Fruit fly (Drosophila melanogaster) whole organism, embryonic: ENCODE data around the gene hyd.

ENCODE experiments used
- Ada2b ChIP-seq: fragments of 200-800 bp; sonication (Bioruptor generic); IDR thresholded peaks from 2 replicates; pipeline ENCODE4 v1.3.6; 2022; ENCODE audit warnings: missing biosample characterization, missing genetic modification characterization
- BEAF-32 ChIP-seq: fragments of 200-800 bp; sonication (Bioruptor generic); optimal IDR thresholded peaks from 3 replicates; lab custom pipeline; 2017; ENCODE audit warnings: missing biosample characterization, missing genetic modification characterization, mild to moderate bottlenecking, moderate library complexity, missing genetic modification reagents
- C15 ChIP-seq: fragments of 200-800 bp; sonication (Bioruptor generic); IDR thresholded peaks from 3 replicates; pipeline ENCODE4 v1.3.6; 2022; ENCODE audit warnings: missing biosample characterization, missing genetic modification characterization
- CG11696 ChIP-seq: fragments of 200-800 bp; sonication (Bioruptor generic); IDR thresholded peaks from 2 replicates; pipeline ENCODE4 v1.3.6; 2022; ENCODE audit warnings: missing biosample characterization, missing genetic modification characterization
- CG12104 ChIP-seq: fragments of 200-800 bp; sonication (Bioruptor generic); optimal IDR thresholded peaks from 3 replicates; lab custom pipeline; 2016; ENCODE audit warnings: missing biosample characterization, missing genetic modification characterization
- CG12299 ChIP-seq: fragments of 200-800 bp; sonication (Bioruptor generic); optimal IDR thresholded peaks from 2 replicates; lab custom pipeline; 2018; ENCODE audit warnings: missing biosample characterization, mild to moderate bottlenecking, missing genetic modification characterization
- CG12942 ChIP-seq: fragments of 200-800 bp; sonication (Bioruptor generic); optimal IDR thresholded peaks from 3 replicates; lab custom pipeline; 2016; ENCODE audit warnings: missing biosample characterization, missing genetic modification characterization
- CG13287 ChIP-seq: fragments of 200-800 bp; sonication (Bioruptor generic); IDR thresholded peaks from 2 replicates; pipeline ENCODE4 v1.3.6; 2022; ENCODE audit warnings: missing biosample characterization, missing genetic modification characterization; ENCODE audit not compliant: partially characterized antibody
- CG13775 ChIP-seq: fragments of 200-800 bp; sonication (Bioruptor generic); optimal IDR thresholded peaks from 3 replicates; lab custom pipeline; 2017; ENCODE audit warnings: missing biosample characterization, mild to moderate bottlenecking, missing genetic modification characterization
- CG3163 ChIP-seq: fragments of 200-800 bp; sonication (Bioruptor generic); optimal IDR thresholded peaks from 3 replicates; lab custom pipeline; 2016; ENCODE audit warnings: missing biosample characterization, missing genetic modification characterization
- CG3407 ChIP-seq: fragments of 200-800 bp; sonication (Bioruptor generic); optimal IDR thresholded peaks from 2 replicates; lab custom pipeline; 2018; ENCODE audit warnings: missing biosample characterization, mild to moderate bottlenecking, missing genetic modification characterization
- CG3726 ChIP-seq: fragments of 200-800 bp; sonication (Bioruptor generic); IDR thresholded peaks from 3 replicates; pipeline ENCODE4, ENCODE4 v1.3.6; 2022; ENCODE audit warnings: missing biosample characterization, missing genetic modification characterization
- CG4617 ChIP-seq: fragments of 200-800 bp; sonication (Bioruptor generic); optimal IDR thresholded peaks from 3 replicates; lab custom pipeline; 2016; ENCODE audit warnings: missing biosample characterization, missing genetic modification characterization, borderline replicate concordance
- CG4854 ChIP-seq: fragments of 200-800 bp; sonication (Bioruptor generic); optimal IDR thresholded peaks from 2 replicates; lab custom pipeline; 2016; ENCODE audit warnings: missing biosample characterization, missing genetic modification characterization, inconsistent platforms
- CG8089 ChIP-seq: fragments of 200-800 bp; sonication (Bioruptor generic); optimal IDR thresholded peaks from 3 replicates; lab custom pipeline; 2016; ENCODE audit warnings: missing biosample characterization, missing genetic modification characterization
- CG8281 ChIP-seq: fragments of 200-800 bp; sonication (Bioruptor generic); optimal IDR thresholded peaks from 2 replicates; lab custom pipeline; 2018; ENCODE audit warnings: missing biosample characterization, mild to moderate bottlenecking, missing genetic modification characterization, moderate library complexity
- D ChIP-seq, 2 experiments: fragments of 200-800 bp in 1 of 2; fragments of >200 bp in 1 of 2; sonication (Bioruptor generic) in 1 of 2; optimal IDR thresholded peaks; 2 replicates in 1 of 2; 3 replicates in 1 of 2; lab custom pipeline; 2017; ENCODE audit warnings: mild to moderate bottlenecking in 1 of 2, missing biosample characterization in 1 of 2, missing genetic modification characterization in 1 of 2, missing genetic modification reagents in 1 of 2
- Dad ChIP-seq: fragments of 200-800 bp; sonication (Bioruptor generic); optimal IDR thresholded peaks from 3 replicates; lab custom pipeline; 2016; ENCODE audit warnings: missing biosample characterization, missing genetic modification characterization
- Dfd ChIP-seq, 2 experiments: fragments of >200 bp; optimal IDR thresholded peaks; 2 replicates each; lab custom pipeline; 2017; ENCODE audit warnings: missing biosample characterization in 2 of 2, missing genetic modification characterization in 2 of 2
- Dip3 ChIP-seq: fragments of 200-800 bp; sonication (Bioruptor generic); optimal IDR thresholded peaks from 3 replicates; lab custom pipeline; 2016; ENCODE audit warnings: missing biosample characterization, missing genetic modification characterization
- ERR ChIP-seq: fragments of 200-800 bp; sonication (Bioruptor generic); optimal IDR thresholded peaks from 2 replicates; lab custom pipeline; 2016; ENCODE audit warnings: missing biosample characterization, missing genetic modification characterization
- HLH54F ChIP-seq: fragments of 200-800 bp; sonication (Bioruptor generic); optimal IDR thresholded peaks from 3 replicates; lab custom pipeline; 2016; ENCODE audit warnings: missing biosample characterization, missing genetic modification characterization
- Hmr ChIP-seq: fragments of 200-800 bp; sonication (Bioruptor generic); optimal IDR thresholded peaks from 3 replicates; lab custom pipeline; 2017; ENCODE audit warnings: mild to moderate bottlenecking, missing biosample characterization, missing genetic modification reagents, missing genetic modification characterization
- MESR4 ChIP-seq: fragments of 200-800 bp; sonication (Bioruptor generic); optimal IDR thresholded peaks from 2 replicates; lab custom pipeline; 2018; ENCODE audit warnings: missing biosample characterization, mild to moderate bottlenecking, missing genetic modification characterization, moderate library complexity
- Mad ChIP-seq: fragments of 200-800 bp; sonication (Bioruptor generic); optimal IDR thresholded peaks from 2 replicates; lab custom pipeline; 2016; ENCODE audit warnings: missing biosample characterization, missing genetic modification characterization
- Med ChIP-seq: fragments of 200-800 bp; sonication (Bioruptor generic); peaks from one replicate; lab custom pipeline; 2016; ENCODE audit warnings: missing biosample characterization, missing genetic modification characterization, mild to moderate bottlenecking, inconsistent platforms, moderate library complexity
- NFAT ChIP-seq: fragments of 200-800 bp; sonication (Bioruptor generic); IDR thresholded peaks from 2 replicates; pipeline ENCODE4 v1.3.6; 2022; ENCODE audit warnings: missing biosample characterization, missing genetic modification characterization
- Nf-YC ChIP-seq: fragments of 200-800 bp; optimal IDR thresholded peaks from 3 replicates; lab custom pipeline; 2019; ENCODE audit warnings: missing biosample characterization, mild to moderate bottlenecking, missing genetic modification characterization, moderate library complexity
- NfI ChIP-seq: fragments of 200-800 bp; sonication (Bioruptor generic); optimal IDR thresholded peaks from 3 replicates; lab custom pipeline; 2018; ENCODE audit warnings: missing biosample characterization, mild to moderate bottlenecking, missing genetic modification characterization, moderate library complexity
- Side ChIP-seq: fragments of 200-800 bp; sonication (Bioruptor generic); optimal IDR thresholded peaks from 2 replicates; lab custom pipeline; 2016; ENCODE audit warnings: missing biosample characterization, missing genetic modification characterization
- Sox102F ChIP-seq: fragments of 200-800 bp; sonication (Bioruptor generic); optimal IDR thresholded peaks from 2 replicates; lab custom pipeline; 2018; ENCODE audit warnings: missing biosample characterization, mild to moderate bottlenecking, missing genetic modification characterization, moderate library complexity
- Sry-β ChIP-seq: fragments of 200-800 bp; sonication (Bioruptor generic); optimal IDR thresholded peaks from 2 replicates; lab custom pipeline; 2018; ENCODE audit warnings: missing biosample characterization, mild to moderate bottlenecking, missing genetic modification characterization, moderate library complexity
- Ssrp ChIP-seq: fragments of 200-800 bp; sonication (Bioruptor generic); optimal IDR thresholded peaks from 2 replicates; lab custom pipeline; 2018; ENCODE audit warnings: missing biosample characterization, mild to moderate bottlenecking, missing genetic modification characterization, moderate library complexity
- TFAM ChIP-seq: fragments of 200-800 bp; sonication (Bioruptor generic); optimal IDR thresholded peaks from 2 replicates; lab custom pipeline; 2017; ENCODE audit warnings: missing biosample characterization, missing genetic modification characterization, inconsistent platforms
- bbx ChIP-seq: fragments of 200-800 bp; sonication (Bioruptor generic); IDR thresholded peaks from 2 replicates; pipeline ENCODE4 v1.3.6; 2022; ENCODE audit warnings: missing biosample characterization, missing genetic modification characterization; ENCODE audit not compliant: partially characterized antibody
- bcd ChIP-seq: fragments of 200-800 bp; sonication (Bioruptor generic); optimal IDR thresholded peaks from 2 replicates; lab custom pipeline; 2017; ENCODE audit warnings: missing biosample characterization, mild to moderate bottlenecking, missing genetic modification characterization
- cad ChIP-seq: fragments of >200 bp; optimal IDR thresholded peaks from 2 replicates; lab custom pipeline; 2017; ENCODE audit warnings: missing biosample characterization, missing genetic modification characterization
- crp ChIP-seq, 2 experiments: fragments of 200-800 bp; sonication (Bioruptor generic); optimal IDR thresholded peaks; 2 replicates in 1 of 2; 3 replicates in 1 of 2; lab custom pipeline; 2017; ENCODE audit warnings: missing biosample characterization in 2 of 2, missing genetic modification characterization in 2 of 2, mild to moderate bottlenecking in 1 of 2, moderate library complexity in 1 of 2
- cwo ChIP-seq: fragments of 200-800 bp; sonication (Bioruptor generic); optimal IDR thresholded peaks from 3 replicates; lab custom pipeline; 2017; ENCODE audit warnings: missing biosample characterization, missing genetic modification characterization, mild to moderate bottlenecking, moderate library complexity, missing genetic modification reagents
- gem ChIP-seq: fragments of 200-800 bp; sonication (Bioruptor generic); optimal IDR thresholded peaks from 2 replicates; lab custom pipeline; 2019; ENCODE audit warnings: missing biosample characterization, mild to moderate bottlenecking, missing genetic modification characterization, moderate library complexity
- ind ChIP-seq: fragments of 200-800 bp; sonication (Bioruptor generic); optimal IDR thresholded peaks from 3 replicates; lab custom pipeline; 2016; ENCODE audit warnings: missing biosample characterization, missing genetic modification characterization
- kah ChIP-seq: fragments of 200-800 bp; sonication (Bioruptor generic); optimal IDR thresholded peaks from 2 replicates; lab custom pipeline; 2018; ENCODE audit warnings: missing biosample characterization, mild to moderate bottlenecking, missing genetic modification characterization
- ro ChIP-seq: fragments of 200-800 bp; sonication (Bioruptor generic); IDR thresholded peaks from 2 replicates; pipeline ENCODE4 v1.3.6; 2022; ENCODE audit warnings: missing biosample characterization, missing genetic modification characterization
- row ChIP-seq: fragments of 200-800 bp; sonication (Bioruptor generic); IDR thresholded peaks from 3 replicates; pipeline ENCODE4 v1.3.6; 2022; ENCODE audit warnings: missing biosample characterization, missing genetic modification characterization
- sima ChIP-seq: fragments of 200-800 bp; sonication (Bioruptor generic); optimal IDR thresholded peaks from 2 replicates; lab custom pipeline; 2016; ENCODE audit warnings: missing biosample characterization, missing genetic modification characterization
- sr ChIP-seq: fragments of 200-800 bp; sonication (Bioruptor generic); IDR thresholded peaks from 3 replicates; pipeline ENCODE4 v1.3.6; 2022; ENCODE audit warnings: missing biosample characterization, missing genetic modification characterization
- tap ChIP-seq: fragments of 200-800 bp; optimal IDR thresholded peaks from 3 replicates; lab custom pipeline; 2019; ENCODE audit warnings: missing biosample characterization, mild to moderate bottlenecking, missing genetic modification characterization, moderate library complexity
- ttk ChIP-seq: fragments of 200-800 bp; sonication (Bioruptor generic); IDR thresholded peaks from 2 replicates; pipeline ENCODE4 v2.1.2; 2022; ENCODE audit warnings: missing biosample characterization, missing genetic modification characterization
- usp ChIP-seq: fragments of >200 bp; optimal IDR thresholded peaks from 2 replicates; lab custom pipeline; 2017; ENCODE audit warnings: missing biosample characterization, missing genetic modification characterization
- zfh1 ChIP-seq: fragments of 200-800 bp; sonication (Bioruptor generic); IDR thresholded peaks from 3 replicates; pipeline ENCODE4 v1.3.6; 2022; ENCODE audit warnings: missing biosample characterization, missing genetic modification characterization

The hyd gene

dm6 chr3R:9771519-9771972, 46.1 kb upstream of the hyd start, which contains the start of gene CG9471 (continued):
- TF ChIP-seq D (optimal IDR thresholded peaks at IDR 0.05; lab: Kevin White, UChicago), result no peak
- peak; percentile 78 for TF ChIP-seq D (GFP tag; optimal IDR thresholded peaks at IDR 0.05; lab: Kevin White, UChicago)
- TF ChIP-seq Sry-β (GFP tag; lab: Kevin White, UChicago), result peak; percentile 10
- TF ChIP-seq CG4617 (GFP tag; lab: Kevin White, UChicago), result peak; percentile 81
- TF ChIP-seq CG12299 (tag; lab: Kevin White, UChicago), result peak; percentile 92
- peak; percentile 7 for TF ChIP-seq sima
- TF ChIP-seq kah (GFP tag; lab: Kevin White, UChicago), result peak; percentile 76
- peak; percentile 71; the same call in 1 of the 3 replicates for TF ChIP-seq C15 (GFP tag; lab: Robert Waterston, UW)
- TF ChIP-seq NfI (GFP tag; lab: Kevin White, UChicago), result peak; percentile 91
- peak; percentile 82 for TF ChIP-seq Nf-YC (tag; lab: Kevin White, UChicago)
- TF ChIP-seq zfh1 (GFP tag; lab: Robert Waterston, UW), result peak; percentile 90
- TF ChIP-seq Med, result peak; percentile 96
- TF ChIP-seq BEAF-32 (GFP tag; lab: Kevin White, UChicago), result peak; percentile 37
- peak; percentile 90 for TF ChIP-seq HLH54F
- peak; percentile 93 for TF ChIP-seq ind (GFP tag; lab: Kevin White, UChicago)
- no peak for TF ChIP-seq cad
- TF ChIP-seq TFAM (GFP tag; lab: Kevin White, UChicago), result peak; percentile 38
- TF ChIP-seq bcd, result peak; percentile 87
- TF ChIP-seq Sox102F (GFP tag; lab: Kevin White, UChicago), result peak; percentile 93
- peak; percentile 68 for TF ChIP-seq Mad (GFP tag; lab: Kevin White, UChicago)
- TF ChIP-seq sr (GFP tag; lab: Robert Waterston, UW), result peak; percentile 48; the same call in 1 of the 3 replicates
- TF ChIP-seq usp (GFP tag; lab: Kevin White, UChicago), result no peak
- TF ChIP-seq ERR, result peak; percentile 90
- peak; percentile 75 for TF ChIP-seq Dad
- peak in 1 of 2 experiments; percentile 38 for TF ChIP-seq crp (GFP tag; optimal IDR thresholded peaks at IDR 0.05; lab: Kevin White, UChicago)
- TF ChIP-seq CG13775 (GFP tag; lab: Kevin White, UChicago), result peak; percentile 91
- peak; percentile 95 for TF ChIP-seq gem (tag; lab: Kevin White, UChicago)
- peak; percentile 68 for TF ChIP-seq CG8281
- peak; percentile 87 for TF ChIP-seq ttk
- peak; percentile 85 for TF ChIP-seq CG12104
- no peak for TF ChIP-seq bbx (GFP tag; lab: Robert Waterston, UW)
- TF ChIP-seq CG3726 (GFP tag; lab: Robert Waterston, UW), result peak; percentile 85; the same call in 2 of the 3 replicates
- no peak for TF ChIP-seq Dfd (GFP tag; optimal IDR thresholded peaks at IDR 0.05; lab: Kevin White, UChicago)
- peak; percentile 57 for TF ChIP-seq CG3163 (GFP tag; lab: Kevin White, UChicago)
- TF ChIP-seq CG12942 (GFP tag; lab: Kevin White, UChicago), result peak; percentile 88
- peak; percentile 74 for TF ChIP-seq ro (GFP tag; lab: Robert Waterston, UW)
- peak; percentile 92 for TF ChIP-seq Hmr (GFP tag; lab: Kevin White, UChicago)
- TF ChIP-seq Side, result peak; percentile 88
- peak; percentile 77 for TF ChIP-seq CG8089 (GFP tag; lab: Kevin White, UChicago)
- TF ChIP-seq CG13287 (GFP tag; lab: Robert Waterston, UW), result peak; percentile 30; the same call in 1 of the 2 replicates
- peak; percentile 84 for TF ChIP-seq CG11696 (GFP tag; lab: Robert Waterston, UW)
- peak; percentile 87 for TF ChIP-seq Ssrp (tag; lab: Kevin White, UChicago)
- peak; percentile 93 for TF ChIP-seq Ada2b (GFP tag; lab: Robert Waterston, UW)
- TF ChIP-seq row (GFP tag; lab: Robert Waterston, UW), result peak; percentile 98
- TF ChIP-seq CG3407, result peak; percentile 75
- TF ChIP-seq CG4854 (GFP tag; lab: Kevin White, UChicago), result peak; percentile 88
- peak; percentile 94 for TF ChIP-seq Dip3 (GFP tag; lab: Kevin White, UChicago)
- TF ChIP-seq tap, result peak; percentile 92
- TF ChIP-seq MESR4 (GFP tag; lab: Kevin White, UChicago), result peak; percentile 26
- peak; percentile 85 for TF ChIP-seq cwo (GFP tag; lab: Kevin White, UChicago)
- peak; percentile 72 for TF ChIP-seq NFAT (GFP tag; lab: Robert Waterston, UW)
